Fruit fly (Drosophila melanogaster): Measurements from ENCODE around the gene SLIRP2.

DNA sequence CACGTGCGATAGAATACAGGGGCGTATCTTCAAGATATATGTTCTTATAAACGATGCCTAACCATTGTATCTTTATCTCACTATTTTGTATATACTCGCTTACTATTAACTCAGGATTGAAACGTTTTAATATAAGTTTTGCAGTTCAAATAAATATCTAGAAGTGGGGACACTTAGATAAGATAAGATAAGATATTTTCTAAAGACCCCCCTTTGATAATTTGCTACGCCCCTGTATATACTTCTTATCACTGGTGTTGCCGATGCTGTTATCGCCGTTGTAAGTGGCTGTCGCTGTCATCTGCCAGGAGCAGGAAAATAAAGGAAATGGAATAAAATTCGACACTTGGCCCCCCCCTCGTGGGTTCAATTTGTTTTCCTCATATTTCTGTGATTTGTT lies 34.7 kb upstream of the SLIRP2 start:
- no peak for TF ChIP-seq CG13204 (GFP tag; optimal IDR thresholded peaks at IDR 0.05)
- no peak for TF ChIP-seq CG17806 (tag; optimal IDR thresholded peaks at IDR 0.05)
- TF ChIP-seq EcR (GFP tag; optimal IDR thresholded peaks at IDR 0.05), result no peak
- no peak for TF ChIP-seq D1 (tag; optimal IDR thresholded peaks at IDR 0.05)
